ENCODE assay signal across 1 fruit fly cellular context in the genomic region with DNA sequence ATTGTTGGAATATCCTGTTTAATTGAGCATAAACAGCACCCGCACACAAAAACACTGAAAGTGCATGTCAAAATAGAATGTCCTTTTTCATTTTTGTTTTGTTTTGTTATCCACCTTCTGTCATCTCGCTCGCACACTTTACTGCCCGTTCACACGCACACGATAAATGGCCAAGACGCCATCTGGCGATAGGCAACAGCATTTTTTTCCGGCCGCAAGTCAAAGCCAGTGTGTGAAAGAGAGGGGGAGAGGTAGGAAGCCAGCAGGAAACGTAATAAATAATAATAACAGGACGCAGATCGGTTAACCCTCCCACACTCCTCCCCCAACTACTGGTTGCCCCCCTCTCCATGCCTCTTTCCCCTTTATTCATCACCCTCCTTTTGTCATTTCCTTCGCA.
A peak's percentile ranks its signal among the peaks of the same experiment; 100 is the strongest.
TF ChIP-seq lines count a peak whose summit lies in the region.

No protein-coding gene starts in this region.

TF ChIP-seq in whole organism, embryonic, 481 proteins besides CTCF, POLR2A, EP300 and RAD21 (continued from another document and continues in another):
- TF ChIP-seq CG5245 (GFP tag; optimal IDR thresholded peaks at IDR 0.05; lab: Kevin White, UChicago) = peak; percentile 43
- TF ChIP-seq Lpt (GFP tag; optimal IDR thresholded peaks at IDR 0.05; lab: Kevin White, UChicago) = peak; percentile 38
- 0 out of 4 replicates have a peak, but pooled peaks have one; percentile 67 for TF ChIP-seq chinmo (GFP tag; IDR thresholded peaks at IDR 0.05; lab: Robert Waterston, UW; ENCODE audit: partially characterized antibody)
- 0 out of 2 replicates have a peak, but pooled peaks have one; percentile 17 for TF ChIP-seq sob (GFP tag; IDR thresholded peaks at IDR 0.05; lab: Robert Waterston, UW)
- TF ChIP-seq slbo (GFP tag; IDR thresholded peaks at IDR 0.05; lab: Robert Waterston, UW) = no peak
- no peak for TF ChIP-seq Gsc (GFP tag; IDR thresholded peaks at IDR 0.05; lab: Robert Waterston, UW)
- no peak for TF ChIP-seq Drgx (GFP tag; IDR thresholded peaks at IDR 0.05; lab: Robert Waterston, UW)
- TF ChIP-seq Doc2 (GFP tag; IDR thresholded peaks at IDR 0.05; lab: Robert Waterston, UW) = no peak
- no peak for TF ChIP-seq sr (GFP tag; IDR thresholded peaks at IDR 0.05; lab: Robert Waterston, UW)
- 0 out of 3 replicates have a peak, but pooled peaks have one; percentile 59 for TF ChIP-seq gce (GFP tag; IDR thresholded peaks at IDR 0.05; lab: Robert Waterston, UW)
- TF ChIP-seq lola (GFP tag; optimal IDR thresholded peaks at IDR 0.05; lab: Kevin White, UChicago) = no peak
- 0 out of 2 replicates have a peak, but pooled peaks have one; percentile 19 for TF ChIP-seq Oaz (GFP tag; IDR thresholded peaks at IDR 0.05; lab: Robert Waterston, UW)
- TF ChIP-seq CG7271 (tag; optimal IDR thresholded peaks at IDR 0.05; lab: Kevin White, UChicago) = peak; percentile 15
- no peak for TF ChIP-seq oc (tag; optimal IDR thresholded peaks at IDR 0.05; lab: Kevin White, UChicago)
- TF ChIP-seq CG34376 (GFP tag; optimal IDR thresholded peaks at IDR 0.05; lab: Kevin White, UChicago) = no peak
- TF ChIP-seq CG8944 (GFP tag; optimal IDR thresholded peaks at IDR 0.05; lab: Kevin White, UChicago) = no peak
- TF ChIP-seq exex (tag; optimal IDR thresholded peaks at IDR 0.05; lab: Kevin White, UChicago) = no peak
- TF ChIP-seq CG15514 (GFP tag; optimal IDR thresholded peaks at IDR 0.05; lab: Kevin White, UChicago) = peak; percentile 12
- peak; percentile 17 for TF ChIP-seq CG11723 (GFP tag; optimal IDR thresholded peaks at IDR 0.05; lab: Kevin White, UChicago)
- peak; percentile 29; the same call in 1 of the 2 replicates for TF ChIP-seq CG32772 (GFP tag; IDR thresholded peaks at IDR 0.05; lab: Robert Waterston, UW)
- no peak for TF ChIP-seq HLH54F (GFP tag; optimal IDR thresholded peaks at IDR 0.05; lab: Kevin White, UChicago)
- peak; percentile 32 for TF ChIP-seq gcm (GFP tag; optimal IDR thresholded peaks at IDR 0.05; lab: Kevin White, UChicago)
- TF ChIP-seq CG17802 (tag; optimal IDR thresholded peaks at IDR 0.05; lab: Kevin White, UChicago) = peak; percentile 96
- peak; percentile 7; the same call in 1 of the 2 replicates for TF ChIP-seq Ada2b (GFP tag; IDR thresholded peaks at IDR 0.05; lab: Robert Waterston, UW)
- TF ChIP-seq Nf-YB (GFP tag; optimal IDR thresholded peaks at IDR 0.05; lab: Kevin White, UChicago) = no peak
- TF ChIP-seq CG7786 (GFP tag; optimal IDR thresholded peaks at IDR 0.05; lab: Kevin White, UChicago) = no peak
- TF ChIP-seq dpn (GFP tag; optimal IDR thresholded peaks at IDR 0.05; lab: Kevin White, UChicago) = no peak
- no peak for TF ChIP-seq Max (GFP tag; optimal IDR thresholded peaks at IDR 0.05; lab: Kevin White, UChicago)
- TF ChIP-seq GATAe (GFP tag; conservative IDR thresholded peaks at IDR 0.05; lab: Robert Waterston, UW) = no peak
- peak; percentile 39 for TF ChIP-seq shn (GFP tag; optimal IDR thresholded peaks at IDR 0.05; lab: Kevin White, UChicago)
- no peak for TF ChIP-seq Fer2 (tag; optimal IDR thresholded peaks at IDR 0.05; lab: Kevin White, UChicago)
- TF ChIP-seq chn (GFP tag; optimal IDR thresholded peaks at IDR 0.05; lab: Kevin White, UChicago) = peak; percentile 31
- TF ChIP-seq da (GFP tag; optimal IDR thresholded peaks at IDR 0.05; lab: Kevin White, UChicago) = peak; percentile 12
- TF ChIP-seq vvl (GFP tag; IDR thresholded peaks at IDR 0.05; lab: Robert Waterston, UW) = peak; percentile 63; the same call in 1 of the 2 replicates
- peak; percentile 24 for TF ChIP-seq stwl (tag; optimal IDR thresholded peaks at IDR 0.05; lab: Kevin White, UChicago)
- peak; percentile 9 for TF ChIP-seq cad (GFP tag; optimal IDR thresholded peaks at IDR 0.05; lab: Kevin White, UChicago)
- TF ChIP-seq CG2678 (tag; optimal IDR thresholded peaks at IDR 0.05; lab: Kevin White, UChicago) = peak; percentile 1
- TF ChIP-seq CG7839 (tag; optimal IDR thresholded peaks at IDR 0.05; lab: Kevin White, UChicago) = no peak
- TF ChIP-seq lov (optimal IDR thresholded peaks at IDR 0.05; lab: Kevin White, UChicago) = no peak
- peak; percentile 57; the same call in 1 of the 3 replicates for TF ChIP-seq lov (GFP tag; IDR thresholded peaks at IDR 0.05; lab: Robert Waterston, UW)
- peak; percentile 31 for TF ChIP-seq NC2α (GFP tag; optimal IDR thresholded peaks at IDR 0.05; lab: Kevin White, UChicago)
- TF ChIP-seq bowl (GFP tag; IDR thresholded peaks at IDR 0.05; lab: Robert Waterston, UW) = no peak
- peak; percentile 15 for TF ChIP-seq CG9437 (GFP tag; optimal IDR thresholded peaks at IDR 0.05; lab: Kevin White, UChicago)
- peak; percentile 13 for TF ChIP-seq CG3281 (GFP tag; optimal IDR thresholded peaks at IDR 0.05; lab: Kevin White, UChicago)
- TF ChIP-seq HLHmδ (GFP tag; optimal IDR thresholded peaks at IDR 0.05; lab: Kevin White, UChicago) = peak; percentile 92
- TF ChIP-seq ATbp (GFP tag; optimal IDR thresholded peaks at IDR 0.05; lab: Kevin White, UChicago) = no peak
- peak; percentile 45 for TF ChIP-seq ash1 (GFP tag; optimal IDR thresholded peaks at IDR 0.05; lab: Kevin White, UChicago)
- no peak for TF ChIP-seq kay (GFP tag; optimal IDR thresholded peaks at IDR 0.05; lab: Kevin White, UChicago)
- 0 out of 3 replicates have a peak, but pooled peaks have one; percentile 51 for TF ChIP-seq Optix (GFP tag; IDR thresholded peaks at IDR 0.05; lab: Robert Waterston, UW)
- peak; percentile 35 for TF ChIP-seq Jarid2 (GFP tag; optimal IDR thresholded peaks at IDR 0.05; lab: Kevin White, UChicago)
- TF ChIP-seq TFAM (GFP tag; optimal IDR thresholded peaks at IDR 0.05; lab: Kevin White, UChicago) = peak; percentile 40
- TF ChIP-seq org-1 (GFP tag; optimal IDR thresholded peaks at IDR 0.05; lab: Kevin White, UChicago) = peak; percentile 5
- peak; percentile 15 for TF ChIP-seq CG33213 (GFP tag; optimal IDR thresholded peaks at IDR 0.05; lab: Kevin White, UChicago)
- TF ChIP-seq Ets65A (GFP tag; lab: Kevin White, UChicago) = peak; percentile 81
- TF ChIP-seq Spps (tag; optimal IDR thresholded peaks at IDR 0.05; lab: Kevin White, UChicago) = no peak
- TF ChIP-seq CG2199 (GFP tag; IDR thresholded peaks at IDR 0.05; lab: Robert Waterston, UW) = peak; percentile 94
- no peak for TF ChIP-seq her (GFP tag; optimal IDR thresholded peaks at IDR 0.05; lab: Kevin White, UChicago)
- TF ChIP-seq CG12219 (GFP tag; optimal IDR thresholded peaks at IDR 0.05; lab: Kevin White, UChicago) = peak; percentile 29
- no peak for TF ChIP-seq aop (GFP tag; IDR thresholded peaks at IDR 0.05; lab: Robert Waterston, UW)
- peak; percentile 88 for TF ChIP-seq sens (GFP tag; lab: Kevin White, UChicago)
- no peak for TF ChIP-seq CHES-1-like (GFP tag; optimal IDR thresholded peaks at IDR 0.05; lab: Kevin White, UChicago)
- TF ChIP-seq vfl (GFP tag; optimal IDR thresholded peaks at IDR 0.05; lab: Kevin White, UChicago) = no peak
- no peak for TF ChIP-seq CG4404 (GFP tag; IDR thresholded peaks at IDR 0.05; lab: Robert Waterston, UW)
- TF ChIP-seq zen (tag; optimal IDR thresholded peaks at IDR 0.05; lab: Kevin White, UChicago) = peak; percentile 85
- TF ChIP-seq stc (GFP tag; IDR thresholded peaks at IDR 0.05; lab: Robert Waterston, UW) = 0 out of 2 replicates have a peak, but pooled peaks have one; percentile 23
- TF ChIP-seq CG3995 (GFP tag; optimal IDR thresholded peaks at IDR 0.05; lab: Kevin White, UChicago) = no peak
- TF ChIP-seq CG8359 (GFP tag; optimal IDR thresholded peaks at IDR 0.05; lab: Kevin White, UChicago; ENCODE audit: borderline replicate concordance) = peak; percentile 52
- TF ChIP-seq Vsx1 (GFP tag; optimal IDR thresholded peaks at IDR 0.05; lab: Kevin White, UChicago) = no peak
- TF ChIP-seq HLH3B (GFP tag; IDR thresholded peaks at IDR 0.05; lab: Robert Waterston, UW) = no peak
- peak; percentile 41 for TF ChIP-seq CG16863 (GFP tag; optimal IDR thresholded peaks at IDR 0.05; lab: Kevin White, UChicago)
- TF ChIP-seq wek (GFP tag; optimal IDR thresholded peaks at IDR 0.05; lab: Kevin White, UChicago) = peak; percentile 61
- no peak for TF ChIP-seq ems (GFP tag; optimal IDR thresholded peaks at IDR 0.05; lab: Kevin White, UChicago)
- TF ChIP-seq CG2116 (GFP tag; optimal IDR thresholded peaks at IDR 0.05; lab: Kevin White, UChicago) = peak; percentile 16
- no peak for TF ChIP-seq CG6175 (GFP tag; IDR thresholded peaks at IDR 0.05; lab: Robert Waterston, UW)
- TF ChIP-seq fd96Cb (tag; optimal IDR thresholded peaks at IDR 0.05; lab: Kevin White, UChicago) = no peak
- TF ChIP-seq CG9817 (tag; optimal IDR thresholded peaks at IDR 0.05; lab: Kevin White, UChicago) = no peak
- peak; percentile 39 for TF ChIP-seq Atf6 (GFP tag; IDR thresholded peaks at IDR 0.05; lab: Robert Waterston, UW)
- no peak for TF ChIP-seq dmrt11E (tag; optimal IDR thresholded peaks at IDR 0.05; lab: Kevin White, UChicago)
- TF ChIP-seq CG8924 (tag; optimal IDR thresholded peaks at IDR 0.05; lab: Kevin White, UChicago) = peak; percentile 29
- peak; percentile 57; the same call in 2 of the 3 replicates for TF ChIP-seq ase (GFP tag; IDR thresholded peaks at IDR 0.05; lab: Robert Waterston, UW)
- peak; percentile 46 for TF ChIP-seq Rfx (GFP tag; IDR thresholded peaks at IDR 0.05; lab: Robert Waterston, UW)
- TF ChIP-seq Mes4 (GFP tag; optimal IDR thresholded peaks at IDR 0.05; lab: Kevin White, UChicago) = peak; percentile 38
- peak; percentile 91 for TF ChIP-seq sqz (GFP tag; optimal IDR thresholded peaks at IDR 0.05; lab: Kevin White, UChicago)
- TF ChIP-seq CG1832 (GFP tag; optimal IDR thresholded peaks at IDR 0.05; lab: Kevin White, UChicago) = peak; percentile 70
- TF ChIP-seq zfh1 (GFP tag; IDR thresholded peaks at IDR 0.05; lab: Robert Waterston, UW) = 0 out of 3 replicates have a peak, but pooled peaks have one; percentile 30
- TF ChIP-seq Ptx1 (GFP tag; IDR thresholded peaks at IDR 0.05; lab: Robert Waterston, UW) = peak; percentile 21; the same call in 1 of the 2 replicates
- TF ChIP-seq pan (optimal IDR thresholded peaks at IDR 0.05; lab: Kevin White, UChicago) = no peak
- no peak for TF ChIP-seq pan (GFP tag; optimal IDR thresholded peaks at IDR 0.05 in 1 of 2, IDR thresholded peaks at IDR 0.05 in 1 of 2)
- peak in 1 of 2 experiments; percentile 11 for TF ChIP-seq bsh (GFP tag; optimal IDR thresholded peaks at IDR 0.05; lab: Kevin White, UChicago)
- TF ChIP-seq trem (tag; optimal IDR thresholded peaks at IDR 0.05; lab: Kevin White, UChicago) = peak; percentile 6
- TF ChIP-seq CG8290 (GFP tag; optimal IDR thresholded peaks at IDR 0.05; lab: Kevin White, UChicago) = no peak
- TF ChIP-seq CG8290 (tag; optimal IDR thresholded peaks at IDR 0.05; lab: Kevin White, UChicago) = no peak
- peak; percentile 68 for TF ChIP-seq CG4707 (GFP tag; optimal IDR thresholded peaks at IDR 0.05; lab: Kevin White, UChicago)
- TF ChIP-seq CG13296 (GFP tag; optimal IDR thresholded peaks at IDR 0.05; lab: Kevin White, UChicago) = peak; percentile 16
- TF ChIP-seq CG6254 (GFP tag; optimal IDR thresholded peaks at IDR 0.05; lab: Kevin White, UChicago) = peak; percentile 66
- 0 out of 3 replicates have a peak, but pooled peaks have one; percentile 44 for TF ChIP-seq otp (GFP tag; IDR thresholded peaks at IDR 0.05; lab: Robert Waterston, UW)
- TF ChIP-seq CG6791 (GFP tag; IDR thresholded peaks at IDR 0.05; lab: Robert Waterston, UW; ENCODE audit: partially characterized antibody) = peak; percentile 42; the same call in 1 of the 3 replicates
- TF ChIP-seq CG10979 (tag; optimal IDR thresholded peaks at IDR 0.05; lab: Kevin White, UChicago) = peak; percentile 73
- peak; percentile 3 for TF ChIP-seq CG2875 (GFP tag; optimal IDR thresholded peaks at IDR 0.05; lab: Kevin White, UChicago)
- TF ChIP-seq CG8478 (optimal IDR thresholded peaks at IDR 0.05; lab: Kevin White, UChicago) = no peak
- peak in 1 of 2 experiments; percentile 30 for TF ChIP-seq chif (GFP tag; optimal IDR thresholded peaks at IDR 0.05; lab: Kevin White, UChicago)
- no peak for TF ChIP-seq dmrt99B (tag; optimal IDR thresholded peaks at IDR 0.05; lab: Kevin White, UChicago)
- TF ChIP-seq Hand (GFP tag; optimal IDR thresholded peaks at IDR 0.05; lab: Kevin White, UChicago) = no peak
- peak; percentile 9 for TF ChIP-seq CG8281 (tag; optimal IDR thresholded peaks at IDR 0.05; lab: Kevin White, UChicago)
- TF ChIP-seq CG14014 (GFP tag; IDR thresholded peaks at IDR 0.05; lab: Robert Waterston, UW) = 0 out of 2 replicates have a peak, but pooled peaks have one; percentile 25
- TF ChIP-seq Dp (GFP tag; optimal IDR thresholded peaks at IDR 0.05; lab: Kevin White, UChicago) = no peak
- no peak for TF ChIP-seq gro (GFP tag; optimal IDR thresholded peaks at IDR 0.05; lab: Kevin White, UChicago)
- TF ChIP-seq CG1233 (GFP tag; optimal IDR thresholded peaks at IDR 0.05; lab: Kevin White, UChicago) = peak; percentile 50
- peak; percentile 13 for TF ChIP-seq caup (GFP tag; optimal IDR thresholded peaks at IDR 0.05; lab: Kevin White, UChicago; ENCODE audit: severe bottlenecking)
- peak; percentile 26 for TF ChIP-seq Sox100B (GFP tag; optimal IDR thresholded peaks at IDR 0.05; lab: Kevin White, UChicago)
- TF ChIP-seq insv (GFP tag; optimal IDR thresholded peaks at IDR 0.05; lab: Kevin White, UChicago) = peak in 1 of 2 experiments; percentile 70
- no peak for TF ChIP-seq lilli (GFP tag; optimal IDR thresholded peaks at IDR 0.05; lab: Kevin White, UChicago)
- peak; percentile 7 for TF ChIP-seq CG2712 (tag; optimal IDR thresholded peaks at IDR 0.05; lab: Kevin White, UChicago)
- TF ChIP-seq amos (GFP tag; IDR thresholded peaks at IDR 0.05; lab: Robert Waterston, UW; ENCODE audit: partially characterized antibody) = no peak
- TF ChIP-seq hb (GFP tag; IDR thresholded peaks at IDR 0.05; lab: Robert Waterston, UW; ENCODE audit: partially characterized antibody) = 0 out of 3 replicates have a peak, but pooled peaks have one; percentile 24
- peak; percentile 47; the same call in 2 of the 3 replicates for TF ChIP-seq CG34422 (GFP tag; IDR thresholded peaks at IDR 0.05; lab: Robert Waterston, UW)
- TF ChIP-seq mirr (GFP tag; optimal IDR thresholded peaks at IDR 0.05; lab: Kevin White, UChicago) = peak; percentile 64
- peak; percentile 72 for TF ChIP-seq abd-A (tag; optimal IDR thresholded peaks at IDR 0.05; lab: Kevin White, UChicago)
- no peak for TF ChIP-seq Dad (GFP tag; optimal IDR thresholded peaks at IDR 0.05; lab: Kevin White, UChicago)
- TF ChIP-seq Dll (GFP tag; IDR thresholded peaks at IDR 0.05; lab: Robert Waterston, UW; ENCODE audit: partially characterized antibody) = no peak
- no peak for TF ChIP-seq Tbp (GFP tag; optimal IDR thresholded peaks at IDR 0.05; lab: Kevin White, UChicago)
- TF ChIP-seq grn (GFP tag; optimal IDR thresholded peaks at IDR 0.05; lab: Kevin White, UChicago) = peak; percentile 35
- TF ChIP-seq onecut (GFP tag; IDR thresholded peaks at IDR 0.05; lab: Robert Waterston, UW) = peak; percentile 73
- TF ChIP-seq CG3163 (GFP tag; optimal IDR thresholded peaks at IDR 0.05; lab: Kevin White, UChicago) = no peak
- peak; percentile 34 for TF ChIP-seq CG4424 (GFP tag; optimal IDR thresholded peaks at IDR 0.05; lab: Kevin White, UChicago)
